Fruit fly (Drosophila melanogaster): Measurements from ENCODE around the gene Atet.

Gene Atet

dm6 chr2L:4333758-4334114 lies at the start of gene Atet:
Atet (plus strand) TSS chr2L:4333913.
- TF ChIP-seq bab1 (GFP tag; optimal IDR thresholded peaks at IDR 0.05) = peak; percentile 11
- TF ChIP-seq Clk (GFP tag; optimal IDR thresholded peaks at IDR 0.05) = peak; percentile 41
- no peak for TF ChIP-seq toe (GFP tag; optimal IDR thresholded peaks at IDR 0.05)
- no peak for TF ChIP-seq Crg-1 (GFP tag; optimal IDR thresholded peaks at IDR 0.05)
- no peak for TF ChIP-seq CG7101 (tag; optimal IDR thresholded peaks at IDR 0.05)
- no peak for TF ChIP-seq kay (GFP tag; ENCODE audit: borderline replicate concordance)
- no peak for TF ChIP-seq Mnt (GFP tag; optimal IDR thresholded peaks at IDR 0.05)
- TF ChIP-seq CG1620 (GFP tag; optimal IDR thresholded peaks at IDR 0.05) = no peak
- TF ChIP-seq CG7045 (GFP tag; optimal IDR thresholded peaks at IDR 0.05) = no peak
- TF ChIP-seq cnc (optimal IDR thresholded peaks at IDR 0.05) = no peak
- TF ChIP-seq CG11617 (GFP tag; optimal IDR thresholded peaks at IDR 0.05) = no peak
- peak; percentile 33 for TF ChIP-seq tj (GFP tag; optimal IDR thresholded peaks at IDR 0.05)
- TF ChIP-seq CG33017 (tag; optimal IDR thresholded peaks at IDR 0.05) = no peak
- peak; percentile 7 for TF ChIP-seq ovo (GFP tag; optimal IDR thresholded peaks at IDR 0.05)
- no peak for TF ChIP-seq pad (GFP tag; optimal IDR thresholded peaks at IDR 0.05)
- TF ChIP-seq CG12768 (GFP tag; optimal IDR thresholded peaks at IDR 0.05) = no peak
- TF ChIP-seq CG5204 (GFP tag; optimal IDR thresholded peaks at IDR 0.05) = no peak
- TF ChIP-seq cic (GFP tag; optimal IDR thresholded peaks at IDR 0.05) = no peak
- TF ChIP-seq CG14711 (tag; optimal IDR thresholded peaks at IDR 0.05) = no peak
- peak; percentile 27 for TF ChIP-seq Hr96 (GFP tag; optimal IDR thresholded peaks at IDR 0.05)

DNA sequence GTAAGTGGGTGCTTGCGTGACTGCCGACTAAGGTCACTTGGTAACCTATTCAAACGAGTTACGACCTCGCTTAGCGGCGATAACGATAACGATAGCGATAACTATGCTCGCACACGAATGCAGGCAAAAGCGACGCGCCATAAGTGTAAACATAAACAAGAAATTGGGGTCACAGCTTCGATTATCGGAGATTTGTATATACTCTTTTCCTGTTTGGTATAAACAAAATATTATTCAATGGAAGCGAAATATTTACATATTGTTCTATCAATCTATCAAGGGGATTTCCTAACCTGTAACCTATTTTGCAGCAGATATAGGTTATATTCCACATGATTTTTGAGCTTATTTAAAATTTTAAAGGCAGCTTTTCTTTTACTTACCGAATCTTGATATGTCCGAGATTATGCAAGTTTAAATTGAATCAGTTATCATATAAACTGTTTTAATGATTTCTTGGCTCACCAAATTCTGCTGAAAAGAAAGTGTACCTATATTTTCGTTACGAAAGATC lies 47.6 kb upstream of the Atet start:
- TF ChIP-seq Crg-1 (GFP tag; optimal IDR thresholded peaks at IDR 0.05) (no peak), CG7045 (GFP tag; optimal IDR thresholded peaks at IDR 0.05) (no peak), CG11617 (GFP tag; optimal IDR thresholded peaks at IDR 0.05) (no peak), CG5204 (GFP tag; optimal IDR thresholded peaks at IDR 0.05) (no peak), Hr96 (GFP tag; optimal IDR thresholded peaks at IDR 0.05) (no peak), Clk (GFP tag; optimal IDR thresholded peaks at IDR 0.05) (no peak), ovo (GFP tag; optimal IDR thresholded peaks at IDR 0.05) (no peak), CG1620 (GFP tag; optimal IDR thresholded peaks at IDR 0.05) (no peak), CG12768 (GFP tag; optimal IDR thresholded peaks at IDR 0.05) (no peak), tj (GFP tag; optimal IDR thresholded peaks at IDR 0.05) (no peak), CG7101 (tag; optimal IDR thresholded peaks at IDR 0.05) (no peak), CG14711 (tag; optimal IDR thresholded peaks at IDR 0.05) (no peak)

DNA sequence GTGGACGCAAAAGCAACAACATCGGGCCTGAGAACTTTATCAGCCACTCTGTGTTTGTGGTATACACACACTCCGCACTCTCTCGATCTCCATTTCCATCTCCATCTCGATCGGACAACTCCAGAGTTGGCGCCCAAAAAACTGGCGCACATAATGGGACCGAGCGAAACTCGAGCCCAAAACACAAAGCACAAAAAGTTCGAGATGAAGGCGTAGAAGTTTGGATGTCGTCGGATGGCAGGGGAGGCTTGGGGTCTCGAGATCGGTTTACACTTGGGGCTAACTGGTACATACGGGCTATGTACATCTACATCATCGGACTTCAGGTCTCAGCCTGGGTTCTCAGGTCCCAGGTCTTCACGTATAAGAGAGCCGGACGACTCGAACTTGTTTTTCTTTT lies 47.0 kb upstream of the Atet start:
- no peak for TF ChIP-seq bab1 (GFP tag; optimal IDR thresholded peaks at IDR 0.05)

DNA sequence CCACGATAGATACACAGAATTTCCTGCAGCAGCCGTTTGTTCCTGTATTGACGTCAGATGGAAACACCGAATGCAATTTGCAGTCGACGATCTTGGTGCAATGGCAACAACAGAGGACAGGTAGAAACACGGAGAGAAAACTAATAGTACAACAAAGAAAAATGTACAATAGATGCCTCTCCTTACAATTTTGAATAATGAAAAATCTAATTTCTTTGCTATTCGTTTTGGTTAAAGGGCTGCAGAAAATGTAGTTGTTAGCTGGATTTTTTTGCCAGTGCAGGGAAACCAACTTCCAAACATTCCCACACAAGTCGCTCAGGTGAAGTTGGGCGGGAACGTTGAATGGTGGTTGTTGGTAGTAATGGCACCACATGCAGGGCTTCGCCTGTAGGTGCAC lies 46.6 kb upstream of the Atet start:
- no peak for TF ChIP-seq CG5204 (GFP tag; optimal IDR thresholded peaks at IDR 0.05)
- no peak for TF ChIP-seq Mnt (GFP tag; optimal IDR thresholded peaks at IDR 0.05)
- no peak for TF ChIP-seq CG7101 (tag; optimal IDR thresholded peaks at IDR 0.05)
- no peak for TF ChIP-seq cic (GFP tag; optimal IDR thresholded peaks at IDR 0.05)
- no peak for TF ChIP-seq tj (GFP tag; optimal IDR thresholded peaks at IDR 0.05)
- TF ChIP-seq toe (GFP tag; optimal IDR thresholded peaks at IDR 0.05) = no peak
- TF ChIP-seq bab1 (GFP tag; optimal IDR thresholded peaks at IDR 0.05) = no peak
- no peak for TF ChIP-seq pad (GFP tag; optimal IDR thresholded peaks at IDR 0.05)
- no peak for TF ChIP-seq CG11617 (GFP tag; optimal IDR thresholded peaks at IDR 0.05)
- no peak for TF ChIP-seq CG1620 (GFP tag; optimal IDR thresholded peaks at IDR 0.05)
- TF ChIP-seq CG12768 (GFP tag; optimal IDR thresholded peaks at IDR 0.05) = no peak
- TF ChIP-seq Clk (GFP tag; optimal IDR thresholded peaks at IDR 0.05) = no peak

- TF ChIP-seq Clk (GFP tag; optimal IDR thresholded peaks at IDR 0.05) = no peak
- TF ChIP-seq tj (GFP tag; optimal IDR thresholded peaks at IDR 0.05) = no peak
Observed at dm6 chr2L:4292560-4292959, 41.2 kb upstream of the Atet start.

dm6 chr2L:4295653-4296052 lies 38.1 kb upstream of the Atet start:
- TF ChIP-seq CG5204 (GFP tag; optimal IDR thresholded peaks at IDR 0.05) = no peak
- TF ChIP-seq CG7101 (tag; optimal IDR thresholded peaks at IDR 0.05) = no peak

- TF ChIP-seq toe (GFP tag; optimal IDR thresholded peaks at IDR 0.05) (no peak), CG7045 (GFP tag; optimal IDR thresholded peaks at IDR 0.05) (no peak), cic (GFP tag; optimal IDR thresholded peaks at IDR 0.05) (no peak), CG1620 (GFP tag; optimal IDR thresholded peaks at IDR 0.05) (no peak), tj (GFP tag; optimal IDR thresholded peaks at IDR 0.05) (no peak), Hr96 (GFP tag; optimal IDR thresholded peaks at IDR 0.05) (no peak), bab1 (GFP tag; optimal IDR thresholded peaks at IDR 0.05) (no peak), Mnt (GFP tag; optimal IDR thresholded peaks at IDR 0.05) (no peak), CG12768 (GFP tag; optimal IDR thresholded peaks at IDR 0.05) (no peak), CG14711 (tag; optimal IDR thresholded peaks at IDR 0.05) (no peak), CG5204 (GFP tag; optimal IDR thresholded peaks at IDR 0.05) (no peak), Crg-1 (GFP tag; optimal IDR thresholded peaks at IDR 0.05) (no peak), CG33017 (tag; optimal IDR thresholded peaks at IDR 0.05) (no peak)
Observed at dm6 chr2L:4296887-4297286, 36.8 kb upstream of the Atet start.
